Worm (Caenorhabditis elegans): Measurements from ENCODE around the gene picd-1.

The picd-1 gene

ce11 chrV:83732-84131 is 20.9 kb upstream of the picd-1 start, which contains the start of gene daam-1:
Gene daam-1 (minus strand): TSS chrV:83832.
- TF ChIP-seq nhr-12 (tag; optimal IDR thresholded peaks at IDR 0.05) (no peak), Y55F3AM.14 (GFP tag; optimal IDR thresholded peaks at IDR 0.05) (no peak), aly-2 (tag; optimal IDR thresholded peaks at IDR 0.05) (no peak), ceh-82 (tag; optimal IDR thresholded peaks at IDR 0.05) (no peak)

ce11 chrV:102165-102564 is 2.5 kb upstream of the picd-1 start:
- TF ChIP-seq zag-1 (tag; optimal IDR thresholded peaks at IDR 0.05) (no peak), peb-1 (tag; optimal IDR thresholded peaks at IDR 0.05) (no peak), aly-2 (tag; optimal IDR thresholded peaks at IDR 0.05) (no peak)

- no peak for TF ChIP-seq fos-1 (tag; optimal IDR thresholded peaks at IDR 0.05)
These were observed 1.5 kb upstream of the picd-1 start for ce11 chrV:103043-103702.

ce11 chrV:103977-104376 is 648 bp upstream of the picd-1 start, which contains the start of gene rps-27:
Gene rps-27 (minus strand): TSS chrV:104077.
- TF ChIP-seq snpc-4 (tag; optimal IDR thresholded peaks at IDR 0.05) (no peak), zag-1 (tag; optimal IDR thresholded peaks at IDR 0.05) (no peak), aly-2 (tag; optimal IDR thresholded peaks at IDR 0.05) (no peak), elt-3 (tag; optimal IDR thresholded peaks at IDR 0.05) (no peak), C34F6.9 (tag; optimal IDR thresholded peaks at IDR 0.05) (no peak), egl-27 (tag; optimal IDR thresholded peaks at IDR 0.05) (no peak), alr-1 (tag; optimal IDR thresholded peaks at IDR 0.05) (no peak), mbf-1 (tag; optimal IDR thresholded peaks at IDR 0.05) (no peak)

ce11 chrV:116243-116642 is 11.6 kb downstream of the picd-1 start:
- no peak for TF ChIP-seq fos-1 (tag; optimal IDR thresholded peaks at IDR 0.05)
- TF ChIP-seq crh-2 (tag; optimal IDR thresholded peaks at IDR 0.05): no peak
- TF ChIP-seq ztf-11 (tag; optimal IDR thresholded peaks at IDR 0.05): no peak
- no peak for TF ChIP-seq lin-11 (tag; optimal IDR thresholded peaks at IDR 0.05)
- TF ChIP-seq zag-1 (tag; optimal IDR thresholded peaks at IDR 0.05): no peak
- no peak for TF ChIP-seq ceh-16 (tag; optimal IDR thresholded peaks at IDR 0.05)
- no peak for TF ChIP-seq unc-55 (GFP tag; optimal IDR thresholded peaks at IDR 0.05)

- TF ChIP-seq ztf-11 (tag; optimal IDR thresholded peaks at IDR 0.05) (no peak), Y55F3AM.14 (GFP tag; optimal IDR thresholded peaks at IDR 0.05) (peak; percentile 17)
These were observed 12.7 kb downstream of the picd-1 start for ce11 chrV:117312-117711.

ce11 chrV:122249-122648 is 17.6 kb downstream of the picd-1 start:
- no peak for TF ChIP-seq ceh-82 (tag; optimal IDR thresholded peaks at IDR 0.05)
- TF ChIP-seq ZK546.5 (tag; optimal IDR thresholded peaks at IDR 0.05): no peak
- no peak for TF ChIP-seq peb-1 (tag; optimal IDR thresholded peaks at IDR 0.05)
- no peak for TF ChIP-seq alr-1 (tag; optimal IDR thresholded peaks at IDR 0.05)
- TF ChIP-seq lsy-2 (tag; optimal IDR thresholded peaks at IDR 0.05): no peak
- no peak for TF ChIP-seq aly-2 (tag; optimal IDR thresholded peaks at IDR 0.05)
- TF ChIP-seq fos-1 (tag; optimal IDR thresholded peaks at IDR 0.05): no peak
- no peak for TF ChIP-seq nhr-10 (tag; optimal IDR thresholded peaks at IDR 0.05)

ce11 chrV:122750-123149 is 18.1 kb downstream of the picd-1 start, which contains the start of gene cgp-1:
Gene cgp-1 (minus strand): TSS chrV:122789.
- TF ChIP-seq lsy-2 (tag; optimal IDR thresholded peaks at IDR 0.05) (peak in 1 of 2 experiments; percentile 11), C34F6.9 (tag; optimal IDR thresholded peaks at IDR 0.05) (peak; percentile 20), ama-1 (optimal IDR thresholded peaks at IDR 0.05) (peak; percentile 8), elt-3 (tag; optimal IDR thresholded peaks at IDR 0.05) (no peak), R02D3.7 (tag; optimal IDR thresholded peaks at IDR 0.05) (peak; percentile 32), unc-55 (GFP tag; optimal IDR thresholded peaks at IDR 0.05) (peak; percentile 23)

- TF ChIP-seq C34F6.9 (tag; optimal IDR thresholded peaks at IDR 0.05) (peak; percentile 12), sma-3 (GFP tag; optimal IDR thresholded peaks at IDR 0.05) (peak; percentile 3), nhr-129 (tag; optimal IDR thresholded peaks at IDR 0.05) (peak; percentile 81), dmd-4 (tag; optimal IDR thresholded peaks at IDR 0.05) (no peak), snpc-4 (tag; optimal IDR thresholded peaks at IDR 0.05) (no peak)
These were observed 18.9 kb downstream of the picd-1 start for ce11 chrV:123513-123912.

Measured in whole organism, L2 larva.